Fruit fly (Drosophila melanogaster): ENCODE data around the gene Fitm.

dm6 chr3L:5176789-5177188, 30.9 kb upstream of the Fitm start:
- TF ChIP-seq ttk (optimal IDR thresholded peaks at IDR 0.05) (no peak), insv (optimal IDR thresholded peaks at IDR 0.05) (no peak), h (optimal IDR thresholded peaks at IDR 0.05) (no peak), Myc (optimal IDR thresholded peaks at IDR 0.05) (no peak), psq (optimal IDR thresholded peaks at IDR 0.05) (no peak), Sin3A (optimal IDR thresholded peaks at IDR 0.05) (no peak)

Measured in Kc167 (cell line).